Fruit fly (Drosophila melanogaster): Measurements from ENCODE around the gene Noa36.

Noa36 gene

dm6 chr3R:28633746-28634145 lies 34.7 kb upstream of the Noa36 start:
- no peak for TF ChIP-seq CG12768 (GFP tag; optimal IDR thresholded peaks at IDR 0.05)
- TF ChIP-seq Mnt (GFP tag; optimal IDR thresholded peaks at IDR 0.05) = no peak
- TF ChIP-seq tj (GFP tag; optimal IDR thresholded peaks at IDR 0.05) = peak; percentile 12
- TF ChIP-seq toe (GFP tag; optimal IDR thresholded peaks at IDR 0.05) = no peak
- no peak for TF ChIP-seq cnc (optimal IDR thresholded peaks at IDR 0.05)
- no peak for TF ChIP-seq ovo (GFP tag; optimal IDR thresholded peaks at IDR 0.05)
- peak; percentile 18 for TF ChIP-seq CG14711 (tag; optimal IDR thresholded peaks at IDR 0.05)
- TF ChIP-seq CG1620 (GFP tag; optimal IDR thresholded peaks at IDR 0.05) = no peak
- no peak for TF ChIP-seq Clk (GFP tag; optimal IDR thresholded peaks at IDR 0.05)
- TF ChIP-seq Hr96 (GFP tag; optimal IDR thresholded peaks at IDR 0.05) = no peak
- TF ChIP-seq Crg-1 (GFP tag; optimal IDR thresholded peaks at IDR 0.05) = no peak
- TF ChIP-seq cic (GFP tag; optimal IDR thresholded peaks at IDR 0.05) = no peak
- TF ChIP-seq CG33017 (tag; optimal IDR thresholded peaks at IDR 0.05) = peak; percentile 10
- peak; percentile 32 for TF ChIP-seq CG7101 (tag; optimal IDR thresholded peaks at IDR 0.05)
- TF ChIP-seq CG11617 (GFP tag; optimal IDR thresholded peaks at IDR 0.05) = no peak
- no peak for TF ChIP-seq pad (GFP tag; optimal IDR thresholded peaks at IDR 0.05)
- no peak for TF ChIP-seq kay (GFP tag; ENCODE audit: borderline replicate concordance)
- no peak for TF ChIP-seq CG5204 (GFP tag; optimal IDR thresholded peaks at IDR 0.05)
- TF ChIP-seq CG7045 (GFP tag; optimal IDR thresholded peaks at IDR 0.05) = no peak
- TF ChIP-seq bab1 (GFP tag; optimal IDR thresholded peaks at IDR 0.05) = peak; percentile 75

dm6 chr3R:28631753-28632152 lies 32.7 kb upstream of the Noa36 start:
- TF ChIP-seq bab1 (GFP tag; optimal IDR thresholded peaks at IDR 0.05) (no peak), CG14711 (tag; optimal IDR thresholded peaks at IDR 0.05) (no peak), CG7045 (GFP tag; optimal IDR thresholded peaks at IDR 0.05) (no peak), CG7101 (tag; optimal IDR thresholded peaks at IDR 0.05) (no peak), CG1620 (GFP tag; optimal IDR thresholded peaks at IDR 0.05) (no peak), pad (GFP tag; optimal IDR thresholded peaks at IDR 0.05) (no peak), toe (GFP tag; optimal IDR thresholded peaks at IDR 0.05) (no peak)

dm6 chr3R:28630861-28631260 lies 31.8 kb upstream of the Noa36 start:
- TF ChIP-seq CG1620 (GFP tag; optimal IDR thresholded peaks at IDR 0.05) (no peak), CG14711 (tag; optimal IDR thresholded peaks at IDR 0.05) (no peak), toe (GFP tag; optimal IDR thresholded peaks at IDR 0.05) (no peak)

dm6 chr3R:28630092-28630491 lies 31.0 kb upstream of the Noa36 start:
- no peak for TF ChIP-seq CG7101 (tag; optimal IDR thresholded peaks at IDR 0.05)
- TF ChIP-seq kay (GFP tag; ENCODE audit: borderline replicate concordance) = no peak
- TF ChIP-seq Mnt (GFP tag; optimal IDR thresholded peaks at IDR 0.05) = no peak
- TF ChIP-seq bab1 (GFP tag; optimal IDR thresholded peaks at IDR 0.05) = no peak

dm6 chr3R:28629186-28629979 lies 30.3 kb upstream of the Noa36 start:
- TF ChIP-seq CG7101 (tag; optimal IDR thresholded peaks at IDR 0.05) = no peak
- TF ChIP-seq cnc (optimal IDR thresholded peaks at IDR 0.05) = no peak
- TF ChIP-seq kay (GFP tag; ENCODE audit: borderline replicate concordance) = peak; percentile 15
- peak; percentile 24 for TF ChIP-seq tj (GFP tag; optimal IDR thresholded peaks at IDR 0.05)
- no peak for TF ChIP-seq CG12768 (GFP tag; optimal IDR thresholded peaks at IDR 0.05)
- peak; percentile 12 for TF ChIP-seq cic (GFP tag; optimal IDR thresholded peaks at IDR 0.05)
- TF ChIP-seq Clk (GFP tag; optimal IDR thresholded peaks at IDR 0.05) = no peak
- TF ChIP-seq Hr96 (GFP tag; optimal IDR thresholded peaks at IDR 0.05) = no peak
- TF ChIP-seq Mnt (GFP tag; optimal IDR thresholded peaks at IDR 0.05) = no peak
- no peak for TF ChIP-seq CG33017 (tag; optimal IDR thresholded peaks at IDR 0.05)
- peak; percentile 11 for TF ChIP-seq CG11617 (GFP tag; optimal IDR thresholded peaks at IDR 0.05)

dm6 chr3R:28628696-28629095 lies 29.6 kb upstream of the Noa36 start:
- TF ChIP-seq cnc (optimal IDR thresholded peaks at IDR 0.05) (no peak), Hr96 (GFP tag; optimal IDR thresholded peaks at IDR 0.05) (no peak)

- no peak for TF ChIP-seq CG5204 (GFP tag; optimal IDR thresholded peaks at IDR 0.05)
- TF ChIP-seq ovo (GFP tag; optimal IDR thresholded peaks at IDR 0.05) = no peak
- no peak for TF ChIP-seq CG12768 (GFP tag; optimal IDR thresholded peaks at IDR 0.05)
- TF ChIP-seq tj (GFP tag; optimal IDR thresholded peaks at IDR 0.05) = no peak
- TF ChIP-seq Mnt (GFP tag; optimal IDR thresholded peaks at IDR 0.05) = no peak
- TF ChIP-seq cic (GFP tag; optimal IDR thresholded peaks at IDR 0.05) = no peak
- no peak for TF ChIP-seq CG7045 (GFP tag; optimal IDR thresholded peaks at IDR 0.05)
- no peak for TF ChIP-seq CG33017 (tag; optimal IDR thresholded peaks at IDR 0.05)
- TF ChIP-seq pad (GFP tag; optimal IDR thresholded peaks at IDR 0.05) = no peak
- no peak for TF ChIP-seq cnc (optimal IDR thresholded peaks at IDR 0.05)
- TF ChIP-seq Hr96 (GFP tag; optimal IDR thresholded peaks at IDR 0.05) = no peak
- no peak for TF ChIP-seq CG11617 (GFP tag; optimal IDR thresholded peaks at IDR 0.05)
Measured at dm6 chr3R:28627267-28627666, 28.2 kb upstream of the Noa36 start.
